Fruit fly (Drosophila melanogaster) whole organism, prepupa: Measurements from ENCODE around the gene CG43329.

ENCODE experiments used
- Gug ChIP-seq: fragments of 200-800 bp; sonication (Bioruptor generic); IDR thresholded peaks from 2 replicates; pipeline ENCODE4 v1.3.6; 2022; ENCODE audit warnings: missing biosample characterization, missing genetic modification characterization
- Smox ChIP-seq: fragments of 200-800 bp; sonication (Bioruptor generic); optimal IDR thresholded peaks from 3 replicates; lab custom pipeline; 2016; ENCODE audit warnings: missing biosample characterization, missing genetic modification characterization
- achi ChIP-seq: fragments of 200-800 bp; sonication (Bioruptor generic); optimal IDR thresholded peaks from 3 replicates; lab custom pipeline; 2016; ENCODE audit warnings: missing biosample characterization, missing genetic modification characterization

DNA sequence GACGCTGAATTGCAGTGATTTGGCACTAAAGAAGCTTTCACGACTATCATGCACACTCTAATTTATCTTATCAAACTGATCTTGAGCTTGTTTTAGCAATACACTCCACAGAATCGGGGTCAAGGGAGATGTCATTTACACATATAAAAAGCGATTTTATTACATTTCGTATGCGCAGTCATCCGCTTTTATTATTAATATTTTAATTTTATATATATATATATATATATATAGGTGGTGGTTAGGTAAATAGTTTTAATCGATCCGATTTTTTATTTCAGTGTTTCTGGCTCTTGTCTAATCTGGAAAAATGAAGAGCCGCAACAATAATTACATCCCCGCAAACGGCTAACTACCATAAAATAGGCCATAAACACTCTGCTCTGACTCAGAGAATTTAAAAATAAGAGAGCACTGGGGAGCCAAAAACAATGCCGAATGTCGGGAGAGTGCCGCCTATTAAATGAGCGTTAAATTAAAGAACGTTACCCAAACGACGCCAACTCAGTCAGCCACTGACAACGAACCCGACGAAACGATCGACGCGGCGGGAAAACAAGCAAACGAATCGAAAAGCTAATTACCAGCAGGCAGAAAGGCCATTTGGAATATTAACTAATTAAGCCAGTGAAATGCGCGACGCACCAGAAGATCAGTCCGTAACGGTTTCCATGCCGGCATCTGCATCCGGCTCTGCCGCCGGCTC is 33.3 kb downstream of the CG43329 start:
- no peak for TF ChIP-seq achi (GFP tag; lab: Kevin White, UChicago)
- TF ChIP-seq Gug (GFP tag; lab: Robert Waterston, UW) = no peak
- TF ChIP-seq Smox (GFP tag; lab: Kevin White, UChicago) = no peak
